Worm (Caenorhabditis elegans) whole organism, L4 larva: ENCODE results near the gene hlh-30.

Source experiments
- ama-1 ChIP-seq: fragments of 150-350 bp; optimal IDR thresholded peaks from 2 replicates; lab custom pipeline; 2014; ENCODE audit warnings: inconsistent platforms, mixed read lengths
- dve-1 ChIP-seq: sonication (generic microtip); optimal IDR thresholded peaks from 2 replicates; lab custom pipeline; 2017; ENCODE audit warnings: antibody characterized with exemption, mild to moderate bottlenecking, missing genetic modification characterization, missing compliant biosample characterization; ENCODE audit not compliant: insufficient read depth
- lin-13 ChIP-seq: fragments of 150-350 bp; optimal IDR thresholded peaks from 2 replicates; lab custom pipeline; 2014; ENCODE audit warnings: missing biosample characterization, missing genetic modification reagents, missing genetic modification characterization
- pha-4 ChIP-seq, 2 experiments: fragments of 150-350 bp in 1 of 2; fragments of 200-800 bp in 1 of 2; sonication (Bioruptor generic) in 1 of 2; IDR thresholded peaks in 1 of 2; optimal IDR thresholded peaks in 1 of 2; 2 replicates each; pipeline versions ENCODE4 v1.3.6 to Lab custom; 2014 to 2022; ENCODE audit warnings: missing genetic modification characterization in 2 of 2, missing genetic modification reagents in 2 of 2, missing biosample characterization in 1 of 2, missing compliant biosample characterization in 1 of 2
- tag-97 ChIP-seq: fragments of 200-800 bp; sonication (Bioruptor generic); IDR thresholded peaks from 2 replicates; pipeline ENCODE4 v1.3.6; 2022; ENCODE audit warnings: missing genetic modification characterization, missing compliant biosample characterization
- zag-1 ChIP-seq: fragments of 150-350 bp; optimal IDR thresholded peaks from 2 replicates; lab custom pipeline; 2014; ENCODE audit warnings: missing biosample characterization, missing genetic modification characterization

DNA sequence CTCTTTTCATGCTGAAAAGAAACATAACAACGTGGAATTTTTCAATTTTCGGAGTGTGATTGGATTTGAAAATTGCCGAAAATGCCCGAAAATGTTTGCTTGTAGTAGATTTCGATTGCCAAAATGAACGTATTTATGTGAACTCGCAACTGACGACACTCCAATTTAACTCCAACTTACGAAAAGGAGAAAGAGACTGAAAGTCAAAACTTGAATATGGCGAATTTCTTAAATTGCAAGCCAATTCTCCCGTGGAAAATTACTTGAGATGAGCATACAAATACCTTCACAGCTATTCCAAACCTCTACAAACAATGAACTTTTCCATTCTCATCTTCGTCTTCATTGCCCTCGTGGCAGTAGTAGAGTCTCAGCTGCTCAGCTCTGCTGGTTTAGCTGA is 47.8 kb upstream of the hlh-30 start:
- TF ChIP-seq tag-97 (GFP tag; lab: Robert Waterston, UW) (no peak), lin-13 (no peak), zag-1 (tag; lab: Kevin White, UChicago) (no peak), pha-4 (GFP tag; IDR thresholded peaks at IDR 0.05; lab: Robert Waterston, UW) (no peak), pha-4 (tag; optimal IDR thresholded peaks at IDR 0.05; lab: Kevin White, UChicago) (no peak), dve-1 (tag; lab: Kevin White, UChicago) (no peak), ama-1 (no peak)
